Fruit fly (Drosophila melanogaster): ENCODE data around the gene ORMDL.

ORMDL gene

dm6 chr3L:21679687-21680086 lies 44.6 kb downstream of the ORMDL start, which contains the start of the genes Als2 and CG11248 (continued):
- TF ChIP-seq abd-A (tag; optimal IDR thresholded peaks at IDR 0.05) (no peak), CG6272 (GFP tag; IDR thresholded peaks at IDR 0.05) (peak; percentile 61; the same call in 1 of the 2 replicates), Side (GFP tag; optimal IDR thresholded peaks at IDR 0.05) (peak; percentile 59), Sox102F (GFP tag; optimal IDR thresholded peaks at IDR 0.05) (peak; percentile 77), HHEX (GFP tag; optimal IDR thresholded peaks at IDR 0.05) (no peak), Dip3 (GFP tag; optimal IDR thresholded peaks at IDR 0.05) (peak; percentile 76), CG5245 (GFP tag; optimal IDR thresholded peaks at IDR 0.05) (peak; percentile 51), E2f2 (GFP tag; IDR thresholded peaks at IDR 0.05) (peak; percentile 32; the same call in 1 of the 2 replicates), en (GFP tag; optimal IDR thresholded peaks at IDR 0.05) (peak; percentile 46), fu2 (GFP tag; optimal IDR thresholded peaks at IDR 0.05) (peak; percentile 63), bcd (GFP tag; optimal IDR thresholded peaks at IDR 0.05) (peak; percentile 67), Xrp1 (GFP tag; IDR thresholded peaks at IDR 0.05) (peak; percentile 77; the same call in 1 of the 2 replicates), toy (GFP tag; IDR thresholded peaks at IDR 0.05) (no peak), CG15073 (GFP tag; optimal IDR thresholded peaks at IDR 0.05) (no peak), CG12155 (GFP tag; optimal IDR thresholded peaks at IDR 0.05) (no peak), CG2129 (GFP tag; IDR thresholded peaks at IDR 0.05; ENCODE audit: partially characterized antibody) (no peak), amos (GFP tag; IDR thresholded peaks at IDR 0.05; ENCODE audit: partially characterized antibody) (no peak), Rx (GFP tag; IDR thresholded peaks at IDR 0.05) (peak; percentile 40; the same call in 1 of the 2 replicates), Fer3 (tag; optimal IDR thresholded peaks at IDR 0.05) (no peak), CG11398 (GFP tag; optimal IDR thresholded peaks at IDR 0.05) (peak; percentile 29), bsh (GFP tag; optimal IDR thresholded peaks at IDR 0.05) (peak in 1 of 2 experiments; percentile 74), CG11247 (GFP tag; IDR thresholded peaks at IDR 0.05) (no peak), CG7745 (tag; optimal IDR thresholded peaks at IDR 0.05) (no peak), ap (GFP tag; IDR thresholded peaks at IDR 0.05) (no peak; the same call in 1 of the 2 replicates), caup (GFP tag; optimal IDR thresholded peaks at IDR 0.05; ENCODE audit: severe bottlenecking) (no peak)

dm6 chr3L:21683942-21684341 lies 48.8 kb downstream of the ORMDL start, which contains the start of gene Sfp78E:
Gene Sfp78E, minus strand, starts transcription at chr3L:21684042.
- TF ChIP-seq Ets65A (GFP tag): peak; percentile 22
- TF ChIP-seq dmrt11E (tag; optimal IDR thresholded peaks at IDR 0.05): no peak

- TF ChIP-seq sens (GFP tag) (peak; percentile 41), bsh (GFP tag; optimal IDR thresholded peaks at IDR 0.05) (peak in 1 of 2 experiments; percentile 69), nom (GFP tag; optimal IDR thresholded peaks at IDR 0.05) (peak; percentile 70), Fer3 (tag; optimal IDR thresholded peaks at IDR 0.05) (no peak), MTF-1 (GFP tag; optimal IDR thresholded peaks at IDR 0.05; ENCODE audit: borderline replicate concordance) (no peak), CG6683 (GFP tag; optimal IDR thresholded peaks at IDR 0.05) (no peak), gro (GFP tag; optimal IDR thresholded peaks at IDR 0.05) (no peak), da (GFP tag; optimal IDR thresholded peaks at IDR 0.05) (no peak), CG14965 (GFP tag; optimal IDR thresholded peaks at IDR 0.05; ENCODE audit: borderline replicate concordance) (no peak), Drgx (GFP tag; IDR thresholded peaks at IDR 0.05) (peak; percentile 39; the same call in 1 of the 2 replicates), Ptx1 (GFP tag; IDR thresholded peaks at IDR 0.05) (no peak), CG8478 (optimal IDR thresholded peaks at IDR 0.05) (no peak), Asciz (GFP tag; optimal IDR thresholded peaks at IDR 0.05) (no peak), CG3847 (GFP tag; IDR thresholded peaks at IDR 0.05) (no peak), Hey (tag; optimal IDR thresholded peaks at IDR 0.05) (no peak), sim (GFP tag; IDR thresholded peaks at IDR 0.05) (no peak), CG12391 (tag; optimal IDR thresholded peaks at IDR 0.05) (no peak), CG2889 (GFP tag; IDR thresholded peaks at IDR 0.05) (no peak)
Observed at dm6 chr3L:21685753-21686152, 50.6 kb downstream of the ORMDL start.

All from whole organism, embryonic.